Worm (Caenorhabditis elegans) whole organism, L4/young adult: ENCODE results near the gene srab-21.

Experiments used
- W03F9.2 ChIP-seq: fragments of 150-350 bp; optimal IDR thresholded peaks from 2 replicates; lab custom pipeline; 2014; ENCODE audit warnings: missing biosample characterization, missing genetic modification characterization
- dao-5 ChIP-seq: sonication (generic microtip); optimal IDR thresholded peaks from 2 replicates; lab custom pipeline; 2016; ENCODE audit warnings: missing genotype, missing genetic modification characterization, moderate library complexity, missing compliant biosample characterization
- him-1 ChIP-seq: sonication (generic microtip); optimal IDR thresholded peaks from 2 replicates; lab custom pipeline; 2016; ENCODE audit warnings: missing genotype, missing genetic modification reagents, missing genetic modification characterization, missing compliant biosample characterization

DNA sequence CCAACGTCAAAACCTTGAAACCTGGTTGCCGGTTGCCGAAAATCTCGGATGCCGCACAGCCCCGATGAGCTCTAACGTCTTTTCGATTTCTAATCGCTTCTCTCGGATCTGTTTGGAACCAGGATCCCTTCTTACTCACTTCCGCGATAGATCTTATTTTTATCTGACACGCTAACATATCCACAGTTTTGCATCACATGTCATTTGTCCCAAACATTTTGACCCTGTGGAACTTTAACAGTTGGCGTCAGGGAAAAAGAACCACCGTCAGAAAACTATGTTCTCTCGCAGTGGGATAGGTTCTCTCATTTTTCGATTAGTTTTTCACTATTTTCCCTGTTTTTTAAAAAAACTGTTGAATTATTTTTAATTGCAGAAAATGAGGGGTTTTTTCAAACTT, 25.9 kb downstream of the srab-21 start, which contains the start of gene T20D4.11:
- no peak for TF ChIP-seq him-1 (tag; lab: Kevin White, UChicago)
- no peak for TF ChIP-seq dao-5 (tag; lab: Kevin White, UChicago)
- no peak for TF ChIP-seq W03F9.2 (tag; lab: Kevin White, UChicago)
